Worm (Caenorhabditis elegans): ENCODE data around the gene ant-1.4.
A peak's percentile ranks its signal among the peaks of the same experiment; 100 is the strongest.

DNA sequence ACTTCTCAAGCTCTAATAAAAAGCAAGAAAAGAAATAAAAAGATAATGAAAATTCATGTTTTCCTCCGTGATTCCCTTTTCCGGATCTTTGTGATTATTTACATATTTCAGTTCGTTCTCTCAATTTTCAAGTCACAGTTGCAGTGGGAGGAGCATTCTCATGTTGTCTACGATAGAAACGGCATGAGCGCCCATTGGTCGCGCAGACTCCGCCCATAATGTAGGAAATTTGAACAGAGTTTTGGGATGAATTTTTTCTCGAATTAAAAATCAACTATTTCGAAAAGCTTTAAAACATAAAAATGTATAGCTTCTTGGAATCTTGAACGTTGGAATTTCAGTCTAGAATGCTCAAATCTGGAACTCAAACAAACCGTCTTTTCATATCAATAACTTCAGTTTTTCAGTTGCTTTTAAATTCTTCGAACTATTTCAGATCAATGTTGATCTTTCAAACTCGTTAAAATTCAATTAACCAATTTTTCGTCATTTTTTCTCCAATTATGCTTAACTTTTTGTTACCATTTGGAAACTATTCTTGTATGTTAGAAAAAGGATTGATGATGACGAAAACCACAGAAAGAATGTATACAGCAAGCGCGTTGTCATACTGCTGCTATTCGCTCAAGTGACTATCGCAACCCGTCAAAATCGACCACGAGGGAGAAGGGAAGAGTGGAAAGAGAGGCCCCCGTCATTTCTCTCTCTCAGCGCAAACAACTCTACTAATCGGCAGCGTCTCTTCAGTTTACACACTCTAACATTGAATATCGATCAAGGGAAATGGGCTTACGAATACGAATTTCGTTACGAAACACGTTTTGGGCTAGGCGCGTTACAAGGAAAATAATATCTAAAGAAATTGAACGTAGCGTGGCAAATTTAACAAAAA lies 28.3 kb downstream of the ant-1.4 start:
- TF ChIP-seq hmbx-1 (tag; optimal IDR thresholded peaks at IDR 0.05) (no peak), ama-1 (optimal IDR thresholded peaks at IDR 0.05) (peak; percentile 51), ceh-13 (GFP tag; optimal IDR thresholded peaks at IDR 0.05) (no peak), ceh-36 (tag; optimal IDR thresholded peaks at IDR 0.05) (no peak), hmg-4 (GFP tag; optimal IDR thresholded peaks at IDR 0.05) (no peak), tra-4 (tag; optimal IDR thresholded peaks at IDR 0.05) (no peak), B0310.2 (tag; optimal IDR thresholded peaks at IDR 0.05) (no peak), tbx-11 (GFP tag; IDR thresholded peaks at IDR 0.05) (no peak), pes-1 (GFP tag; IDR thresholded peaks at IDR 0.05) (no peak; the same call in 1 of the 2 replicates), ets-7 (tag; optimal IDR thresholded peaks at IDR 0.05) (no peak), flt-1 (GFP tag; IDR thresholded peaks at IDR 0.05) (0 out of 2 replicates have a peak, but pooled peaks have one; percentile 35), sea-1 (GFP tag; conservative IDR thresholded peaks at IDR 0.05) (no peak; the same call in 1 of the 2 replicates)
